Fruit fly (Drosophila melanogaster) whole organism, pupa: ENCODE results near the gene EndoA.

ENCODE experiments used
- CG13204 ChIP-seq: fragments of 200-800 bp; sonication (Bioruptor generic); optimal IDR thresholded peaks from 2 replicates; lab custom pipeline; 2018; ENCODE audit warnings: missing biosample characterization, mild to moderate bottlenecking, missing genetic modification characterization, moderate library complexity
- CG14655 ChIP-seq: fragments of 200-800 bp; sonication (Bioruptor generic); optimal IDR thresholded peaks from 3 replicates; lab custom pipeline; 2017; ENCODE audit warnings: mild to moderate bottlenecking, missing biosample characterization, missing genetic modification reagents, missing genetic modification characterization
- CG34367 ChIP-seq: fragments of 200-800 bp; sonication (Bioruptor generic); optimal IDR thresholded peaks from 2 replicates; lab custom pipeline; 2018; ENCODE audit warnings: missing biosample characterization, mild to moderate bottlenecking, missing genetic modification characterization
- CG4496 ChIP-seq: fragments of 200-800 bp; sonication (Bioruptor generic); IDR thresholded peaks from 3 replicates; pipeline ENCODE4 v1.3.6; 2022; ENCODE audit warnings: missing biosample characterization, missing genetic modification characterization
- CG8159 ChIP-seq: fragments of 200-800 bp; sonication (Bioruptor generic); optimal IDR thresholded peaks from 3 replicates; lab custom pipeline; 2018; ENCODE audit warnings: missing biosample characterization, mild to moderate bottlenecking, missing genetic modification characterization, moderate library complexity
- CG8301 ChIP-seq: fragments of 200-800 bp; sonication (Bioruptor generic); optimal IDR thresholded peaks from 2 replicates; lab custom pipeline; 2018; ENCODE audit warnings: missing biosample characterization, mild to moderate bottlenecking, missing genetic modification characterization
- D1 ChIP-seq: fragments of 200-800 bp; sonication (Bioruptor generic); optimal IDR thresholded peaks from 2 replicates; lab custom pipeline; 2018; ENCODE audit warnings: missing biosample characterization, mild to moderate bottlenecking, missing genetic modification characterization, moderate library complexity
- Pif1A ChIP-seq: fragments of 200-800 bp; sonication (Bioruptor generic); optimal IDR thresholded peaks from 3 replicates; lab custom pipeline; 2016; ENCODE audit warnings: missing biosample characterization, missing genetic modification characterization

dm6 chr3R:18897821-18898220 lies 8.6 kb upstream of the EndoA start, which contains the start of gene CG14297:
- TF ChIP-seq D1 (no peak), Pif1A (no peak), CG13204 (GFP tag; lab: Kevin White, UChicago) (no peak), CG14655 (no peak), CG8159 (tag; lab: Kevin White, UChicago) (no peak), CG34367 (tag; lab: Kevin White, UChicago) (no peak), CG8301 (tag; lab: Kevin White, UChicago) (no peak), CG4496 (no peak)
